Worm (Caenorhabditis elegans): ENCODE results near the gene clec-54.

clec-54 gene

DNA sequence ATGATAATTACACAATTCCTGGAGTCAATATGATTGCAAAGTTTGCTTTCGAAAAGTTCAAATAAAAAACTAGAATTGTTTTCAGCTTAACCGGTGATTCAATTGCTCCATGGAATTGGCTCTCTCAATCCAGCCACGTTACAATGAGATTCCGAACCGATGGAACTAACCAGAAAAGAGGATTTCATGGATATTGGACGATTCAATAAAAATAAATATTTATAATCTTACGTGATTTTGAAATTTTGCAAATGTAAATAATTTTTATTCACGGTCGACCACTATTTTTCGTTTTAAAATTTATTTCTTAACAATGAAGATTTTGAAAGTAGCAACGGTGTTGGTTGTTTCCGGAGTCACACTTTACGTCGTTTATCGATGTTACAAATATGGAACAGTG, 5.3 kb downstream of the clec-54 start, which contains the start of gene R02D5.10:
Gene R02D5.10 (plus strand): TSS at position 301 of the 400 bp plus-strand sequence.
- no peak for TF ChIP-seq him-1 (tag; optimal IDR thresholded peaks at IDR 0.05)
- no peak for TF ChIP-seq W03F9.2 (tag; optimal IDR thresholded peaks at IDR 0.05)
- no peak for TF ChIP-seq dao-5 (tag; optimal IDR thresholded peaks at IDR 0.05)

DNA sequence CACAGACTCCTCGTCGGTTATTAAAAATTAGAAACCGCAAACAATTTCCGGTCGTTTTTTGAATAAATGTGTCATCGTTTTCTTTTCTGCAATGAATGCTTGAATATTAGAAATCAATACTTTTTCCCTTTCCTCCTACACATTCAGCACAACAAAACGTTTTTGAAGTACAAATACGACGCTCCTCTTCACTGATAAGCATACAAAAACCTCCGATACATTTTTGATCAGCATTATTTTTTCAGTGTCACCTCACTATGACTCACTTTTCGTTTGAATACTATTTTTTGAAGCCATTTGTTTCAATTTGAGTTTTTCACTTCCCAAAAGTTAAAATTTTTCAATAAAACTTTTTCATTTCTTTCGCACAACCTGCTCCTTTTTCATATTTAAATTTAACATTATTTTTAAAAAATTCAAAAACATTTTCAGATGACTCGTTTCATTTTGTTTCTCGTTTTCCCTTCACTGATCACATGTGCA, 6.1 kb downstream of the clec-54 start, which contains the start of gene R02D5.3:
Gene R02D5.3 (plus strand): TSS at position 433 of the 483 bp plus-strand sequence.
- TF ChIP-seq dao-5 (tag; optimal IDR thresholded peaks at IDR 0.05) (no peak), W03F9.2 (tag; optimal IDR thresholded peaks at IDR 0.05) (no peak), him-1 (tag; optimal IDR thresholded peaks at IDR 0.05) (no peak)

DNA sequence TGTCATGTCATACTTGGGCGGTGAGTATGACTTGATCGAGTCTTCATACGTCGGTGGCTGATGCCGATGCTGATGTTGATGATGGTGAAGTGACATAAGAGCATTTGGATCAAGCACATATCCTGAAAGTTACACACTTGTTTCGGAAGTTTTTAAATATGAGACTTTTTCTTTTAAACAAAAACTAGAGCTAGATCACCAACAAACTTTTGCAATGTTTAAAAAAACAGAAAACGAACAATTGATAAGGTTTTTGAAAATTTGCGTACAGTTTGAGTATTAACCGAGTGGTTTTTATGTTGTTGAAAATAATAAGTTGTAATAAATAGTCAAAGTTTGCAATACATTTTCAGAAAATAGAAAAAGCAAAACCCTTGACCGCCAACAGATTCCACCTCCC, 7.9 kb downstream of the clec-54 start, which contains the start of gene R02D5.4:
Gene R02D5.4 (minus strand): TSS at position 101 of the 400 bp plus-strand sequence.
- TF ChIP-seq dao-5 (tag; optimal IDR thresholded peaks at IDR 0.05) (no peak), him-1 (tag; optimal IDR thresholded peaks at IDR 0.05) (no peak), W03F9.2 (tag; optimal IDR thresholded peaks at IDR 0.05) (no peak)

DNA sequence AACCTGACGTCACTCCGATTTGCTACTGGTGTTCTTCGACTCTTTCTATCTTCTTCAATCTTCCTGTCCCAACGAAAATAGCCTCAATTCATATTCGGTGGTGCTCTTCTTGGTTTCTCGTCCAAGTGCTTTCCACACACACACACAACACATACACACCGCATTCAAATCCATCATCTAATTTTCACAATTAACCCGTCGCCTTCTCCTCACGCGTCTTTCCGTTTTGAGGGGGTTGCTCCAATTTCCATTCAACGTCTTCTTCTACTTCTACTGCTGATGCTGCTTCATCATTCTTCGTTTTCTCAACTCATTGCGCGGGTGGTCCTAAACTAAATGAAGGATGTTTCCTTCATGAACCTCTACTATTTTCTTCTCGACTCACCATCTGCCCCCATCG, 14.4 kb downstream of the clec-54 start:
- TF ChIP-seq W03F9.2 (tag; optimal IDR thresholded peaks at IDR 0.05) (no peak), dao-5 (tag; optimal IDR thresholded peaks at IDR 0.05) (no peak), him-1 (tag; optimal IDR thresholded peaks at IDR 0.05) (no peak)

DNA sequence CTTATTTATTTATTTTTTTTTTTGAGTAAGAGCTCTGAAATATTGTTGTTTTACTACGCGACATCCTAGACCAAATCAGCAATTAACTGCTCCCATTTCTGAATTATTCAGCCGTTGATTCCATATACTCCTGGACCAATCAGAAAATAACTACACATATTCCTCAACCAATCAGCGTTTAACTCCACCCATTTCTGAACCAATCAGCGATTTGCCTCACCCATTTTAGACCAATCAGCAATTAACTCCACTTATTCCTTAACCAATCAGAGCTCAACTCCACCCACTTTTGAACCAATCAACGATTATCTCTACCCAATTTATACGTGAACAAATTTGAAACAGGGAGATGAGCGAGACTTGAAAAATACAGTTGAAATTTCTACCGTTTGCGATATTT, 17.0 kb downstream of the clec-54 start:
- TF ChIP-seq W03F9.2 (tag; optimal IDR thresholded peaks at IDR 0.05) (no peak), dao-5 (tag; optimal IDR thresholded peaks at IDR 0.05) (no peak), him-1 (tag; optimal IDR thresholded peaks at IDR 0.05) (no peak)

DNA sequence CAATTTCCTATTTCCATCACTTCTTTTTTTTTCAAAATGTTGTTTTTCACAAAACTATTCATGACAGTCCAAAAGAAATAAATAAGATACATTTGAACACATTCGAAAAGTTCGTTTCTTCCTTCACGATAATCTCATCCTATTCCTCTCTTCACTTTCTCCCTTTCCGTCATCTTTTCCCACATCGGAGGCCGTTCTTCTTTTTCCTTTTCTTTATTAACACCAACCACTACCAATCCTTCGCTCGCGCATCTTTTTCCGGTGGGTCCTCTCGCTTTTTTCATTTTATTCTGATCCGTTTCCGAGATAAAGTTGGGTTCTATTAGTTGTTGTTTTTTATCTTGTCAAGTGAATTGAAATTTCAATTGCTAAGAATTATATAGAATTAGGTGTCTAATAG, 18.8 kb downstream of the clec-54 start:
- TF ChIP-seq him-1 (tag; optimal IDR thresholded peaks at IDR 0.05) (no peak), W03F9.2 (tag; optimal IDR thresholded peaks at IDR 0.05) (no peak), dao-5 (tag; optimal IDR thresholded peaks at IDR 0.05) (no peak)

DNA sequence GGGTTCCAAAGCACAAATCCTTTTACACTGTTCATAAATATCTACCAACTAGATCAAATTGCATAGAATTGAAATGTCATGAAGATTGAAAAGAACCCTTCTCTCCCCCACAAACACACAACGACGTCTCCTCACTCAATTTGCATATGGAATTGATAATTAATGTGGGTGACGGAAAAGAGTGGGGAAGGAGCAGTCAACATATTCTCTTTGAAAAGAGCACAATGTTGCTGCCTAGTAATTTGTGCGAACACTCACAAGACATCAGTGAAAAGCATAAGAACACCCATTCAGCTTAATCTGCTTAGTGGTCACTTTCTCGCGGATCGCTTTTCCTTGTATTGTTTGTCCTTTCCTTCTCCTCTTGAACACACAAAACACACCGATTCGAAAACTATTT, 19.7 kb downstream of the clec-54 start:
- TF ChIP-seq W03F9.2 (tag; optimal IDR thresholded peaks at IDR 0.05): no peak
- TF ChIP-seq dao-5 (tag; optimal IDR thresholded peaks at IDR 0.05): no peak
- TF ChIP-seq him-1 (tag; optimal IDR thresholded peaks at IDR 0.05): no peak

DNA sequence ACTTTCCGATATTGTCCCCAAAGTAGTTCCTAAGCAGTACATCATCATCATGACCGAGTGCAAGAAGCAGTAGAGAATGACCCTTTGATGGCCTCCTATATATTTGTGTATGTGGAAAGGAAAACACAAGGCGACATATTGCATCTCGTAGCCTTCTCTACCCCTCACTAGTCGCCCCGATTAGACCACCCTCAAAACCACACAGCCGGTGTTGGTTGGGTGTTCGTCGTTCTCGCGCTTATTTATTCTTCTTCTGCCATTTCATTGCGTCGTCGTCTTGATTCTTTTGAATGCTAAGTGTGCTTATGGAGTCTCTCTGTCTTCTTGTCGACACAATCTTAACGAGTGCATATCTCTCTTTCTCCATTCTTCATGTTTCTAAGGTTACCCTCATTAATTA, 21.5 kb downstream of the clec-54 start:
- TF ChIP-seq him-1 (tag; optimal IDR thresholded peaks at IDR 0.05) (no peak), W03F9.2 (tag; optimal IDR thresholded peaks at IDR 0.05) (no peak), dao-5 (tag; optimal IDR thresholded peaks at IDR 0.05) (no peak)

DNA sequence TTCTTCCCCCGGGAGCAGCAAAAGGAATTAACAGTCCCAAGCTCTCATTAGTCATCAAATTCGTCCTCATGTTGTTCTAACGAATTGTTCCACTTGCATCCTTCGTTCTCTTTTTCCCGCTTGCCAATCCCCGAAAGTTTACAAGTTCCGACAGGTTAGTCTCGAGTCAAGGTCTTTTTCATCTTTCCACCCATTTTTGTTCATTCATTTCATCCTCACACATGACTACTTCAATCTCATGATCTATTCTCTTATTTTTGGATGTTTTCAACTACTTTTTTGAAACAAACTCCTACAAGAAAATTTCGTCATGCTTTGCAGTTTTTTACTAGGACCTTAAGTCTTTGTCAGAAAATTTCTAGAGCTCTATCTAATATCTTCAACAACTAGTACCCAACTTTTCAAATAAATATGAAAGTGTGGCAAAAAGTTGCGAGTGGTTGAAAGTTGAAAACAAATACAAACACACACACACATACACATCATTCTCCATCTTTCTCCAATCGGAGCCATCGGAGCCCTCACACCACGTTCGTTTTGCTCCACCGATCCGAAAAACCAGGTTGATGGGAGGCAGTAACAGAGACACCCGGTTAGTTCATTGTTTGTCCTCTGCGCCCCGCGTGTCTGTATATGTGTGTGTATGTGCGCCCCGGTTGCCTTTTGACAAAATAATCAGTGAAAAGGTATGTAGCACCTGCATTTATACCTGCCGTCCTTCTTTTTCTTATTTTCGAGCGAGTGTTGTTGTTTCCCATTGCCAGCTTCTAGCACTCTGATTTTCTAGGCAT, 22.6 kb downstream of the clec-54 start:
- TF ChIP-seq him-1 (tag; optimal IDR thresholded peaks at IDR 0.05) (no peak), W03F9.2 (tag; optimal IDR thresholded peaks at IDR 0.05) (no peak), dao-5 (tag; optimal IDR thresholded peaks at IDR 0.05) (no peak)

DNA sequence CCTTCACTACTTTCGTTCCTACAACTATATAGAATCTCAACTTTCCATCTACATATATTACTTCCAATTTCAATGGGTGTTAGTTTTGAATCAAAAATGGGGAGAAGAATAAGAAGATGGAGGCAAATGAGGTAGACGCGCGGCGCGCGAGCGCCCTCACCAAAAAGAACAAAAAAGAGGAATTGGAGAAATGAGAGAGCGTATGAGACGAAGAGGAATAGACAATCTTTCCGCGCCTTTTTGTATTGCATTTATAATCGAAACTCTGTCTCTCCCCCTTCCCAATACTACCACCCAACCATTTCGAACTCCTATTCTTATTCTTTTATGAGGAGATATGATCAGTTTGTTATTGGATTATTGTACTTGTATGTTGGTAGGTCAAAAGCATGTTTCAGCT, 23.9 kb downstream of the clec-54 start:
- no peak for TF ChIP-seq W03F9.2 (tag; optimal IDR thresholded peaks at IDR 0.05)
- TF ChIP-seq him-1 (tag; optimal IDR thresholded peaks at IDR 0.05): no peak
- TF ChIP-seq dao-5 (tag; optimal IDR thresholded peaks at IDR 0.05): no peak

DNA sequence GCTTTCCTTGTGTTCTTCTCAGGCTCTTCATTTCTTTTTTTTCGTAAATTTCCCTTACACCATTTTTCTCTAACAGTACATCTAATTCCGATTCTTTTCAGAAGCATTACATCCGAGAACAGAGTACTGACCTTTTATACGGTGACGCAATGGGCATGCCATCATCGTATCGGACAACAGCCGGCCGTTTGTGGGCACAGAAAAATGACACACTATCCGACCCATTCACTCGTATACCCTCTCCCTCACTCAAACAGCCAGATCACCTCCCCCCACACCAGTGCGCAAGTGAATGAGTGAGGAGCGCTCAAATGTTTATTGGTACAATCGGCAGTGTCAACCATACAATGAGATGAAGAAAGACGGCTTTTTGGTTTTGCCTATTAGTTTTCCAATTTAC, 24.4 kb downstream of the clec-54 start, which contains the start of gene R02D5.24:
Gene R02D5.24 (plus strand): TSS at position 205 of the 400 bp plus-strand sequence.
- TF ChIP-seq dao-5 (tag; optimal IDR thresholded peaks at IDR 0.05) (no peak), him-1 (tag; optimal IDR thresholded peaks at IDR 0.05) (no peak), W03F9.2 (tag; optimal IDR thresholded peaks at IDR 0.05) (no peak)

DNA sequence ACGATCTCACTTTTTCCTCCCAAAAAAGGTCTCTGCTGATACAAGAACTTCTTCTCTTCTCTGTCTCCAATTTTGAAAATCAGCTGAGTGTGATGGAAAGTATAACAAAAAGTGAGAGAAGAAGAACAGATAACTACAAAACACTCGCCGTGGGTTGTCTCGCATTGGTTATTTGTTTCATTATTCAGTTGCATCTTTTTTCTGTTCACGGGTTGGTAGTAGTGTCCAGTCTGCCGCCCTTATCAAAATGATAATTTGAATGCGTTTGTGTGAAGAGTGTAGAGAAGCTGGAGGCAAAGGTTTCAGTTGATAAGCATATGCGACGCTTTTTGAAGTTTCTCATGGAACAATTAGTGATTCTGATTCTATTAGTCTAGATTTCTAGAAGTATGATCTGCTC, 26.4 kb downstream of the clec-54 start:
- TF ChIP-seq dao-5 (tag; optimal IDR thresholded peaks at IDR 0.05) (no peak), him-1 (tag; optimal IDR thresholded peaks at IDR 0.05) (no peak), W03F9.2 (tag; optimal IDR thresholded peaks at IDR 0.05) (no peak)

DNA sequence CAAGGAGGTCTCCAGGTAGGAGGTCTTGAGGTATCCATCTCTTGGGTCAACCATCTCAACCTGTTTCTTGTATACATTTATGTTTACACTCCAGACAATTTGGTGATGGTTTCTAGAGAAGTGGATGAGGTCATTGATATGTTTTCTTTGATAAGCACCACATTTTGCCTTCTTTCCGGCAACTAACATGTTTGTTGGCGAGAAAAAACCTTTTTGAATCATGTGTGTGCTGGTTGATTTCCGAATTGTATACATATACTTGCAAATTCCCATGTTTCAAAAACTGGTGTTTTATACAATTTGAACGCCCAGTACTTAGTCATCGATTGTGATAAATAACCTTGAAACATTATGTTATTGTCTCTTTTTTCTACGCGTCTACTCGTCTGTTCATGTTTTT, 27.4 kb downstream of the clec-54 start:
- TF ChIP-seq W03F9.2 (tag; optimal IDR thresholded peaks at IDR 0.05) (no peak), him-1 (tag; optimal IDR thresholded peaks at IDR 0.05) (no peak), dao-5 (tag; optimal IDR thresholded peaks at IDR 0.05) (no peak)

DNA sequence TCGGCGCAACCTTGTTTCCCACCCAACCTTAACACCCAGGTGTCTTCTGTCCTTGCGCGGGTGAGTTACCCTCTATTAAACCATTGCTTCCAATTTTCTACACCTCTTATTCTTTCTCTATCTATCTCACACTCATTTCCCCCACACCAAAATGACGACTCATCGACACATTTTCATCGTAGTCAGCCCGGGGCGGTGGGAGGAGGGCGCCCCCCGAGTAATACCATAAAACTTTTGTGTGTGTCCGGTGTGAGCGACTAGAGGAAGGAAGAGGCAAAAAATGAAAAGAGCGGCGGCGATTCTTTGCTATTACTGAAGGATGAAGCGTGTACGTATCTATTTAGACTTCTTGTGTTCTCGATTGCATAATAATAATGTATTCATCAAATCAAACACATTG, 28.1 kb downstream of the clec-54 start:
- TF ChIP-seq W03F9.2 (tag; optimal IDR thresholded peaks at IDR 0.05): no peak
- TF ChIP-seq him-1 (tag; optimal IDR thresholded peaks at IDR 0.05): no peak
- no peak for TF ChIP-seq dao-5 (tag; optimal IDR thresholded peaks at IDR 0.05)

Measured in whole organism, L4/young adult.